Fruit fly (Drosophila melanogaster): ENCODE results near the gene CG18273.
A peak's percentile ranks its signal among the peaks of the same experiment; 100 is the strongest.

Gene CG18273

dm6 chrX:496326-496725, 8.9 kb upstream of the CG18273 start, which contains the start of gene svr (continued):
- no peak for TF ChIP-seq CG7372 (GFP tag; IDR thresholded peaks at IDR 0.05)
- TF ChIP-seq CG1792 (GFP tag; optimal IDR thresholded peaks at IDR 0.05) = no peak
- TF ChIP-seq zen2 (GFP tag; IDR thresholded peaks at IDR 0.05; ENCODE audit: partially characterized antibody) = no peak
- TF ChIP-seq CG4617 (GFP tag; optimal IDR thresholded peaks at IDR 0.05; ENCODE audit: borderline replicate concordance) = peak; percentile 58
- TF ChIP-seq CG4404 (GFP tag; IDR thresholded peaks at IDR 0.05) = no peak
- TF ChIP-seq pb (GFP tag; optimal IDR thresholded peaks at IDR 0.05) = no peak
- TF ChIP-seq Blimp-1 (GFP tag; optimal IDR thresholded peaks at IDR 0.05) = no peak
- no peak for TF ChIP-seq CG30403 (GFP tag; optimal IDR thresholded peaks at IDR 0.05)
- TF ChIP-seq gcm (GFP tag; optimal IDR thresholded peaks at IDR 0.05) = no peak
- no peak for TF ChIP-seq CG8290 (GFP tag; optimal IDR thresholded peaks at IDR 0.05)
- peak in 1 of 2 experiments; percentile 37 for TF ChIP-seq CG8290 (tag; optimal IDR thresholded peaks at IDR 0.05)
- TF ChIP-seq pnt (GFP tag; optimal IDR thresholded peaks at IDR 0.05) = no peak
- no peak for TF ChIP-seq chif (GFP tag; optimal IDR thresholded peaks at IDR 0.05)
- TF ChIP-seq run (tag; optimal IDR thresholded peaks at IDR 0.05) = no peak
- no peak for TF ChIP-seq eve (GFP tag; optimal IDR thresholded peaks at IDR 0.05)
- TF ChIP-seq CG17385 (GFP tag; optimal IDR thresholded peaks at IDR 0.05) = no peak
- TF ChIP-seq CG10565 (GFP tag; optimal IDR thresholded peaks at IDR 0.05) = no peak
- TF ChIP-seq CG2875 (GFP tag; optimal IDR thresholded peaks at IDR 0.05) = no peak
- TF ChIP-seq ro (GFP tag; IDR thresholded peaks at IDR 0.05) = no peak
- TF ChIP-seq Dref (GFP tag; IDR thresholded peaks at IDR 0.05) = peak; percentile 40; the same call in 1 of the 2 replicates
- TF ChIP-seq CG6791 (GFP tag; IDR thresholded peaks at IDR 0.05; ENCODE audit: partially characterized antibody) = no peak
- no peak for TF ChIP-seq CG31388 (GFP tag; optimal IDR thresholded peaks at IDR 0.05)
- TF ChIP-seq CG11504 (tag; optimal IDR thresholded peaks at IDR 0.05) = peak; percentile 12
- TF ChIP-seq inv (GFP tag; IDR thresholded peaks at IDR 0.05; ENCODE audit: partially characterized antibody) = no peak
- no peak for TF ChIP-seq HLHmδ (GFP tag; optimal IDR thresholded peaks at IDR 0.05)
- TF ChIP-seq hth (optimal IDR thresholded peaks at IDR 0.05) = no peak
- peak; percentile 45 for TF ChIP-seq Ets97D (GFP tag; optimal IDR thresholded peaks at IDR 0.05)
- no peak for TF ChIP-seq CG4854 (GFP tag; optimal IDR thresholded peaks at IDR 0.05)
- no peak for TF ChIP-seq tin (GFP tag; optimal IDR thresholded peaks at IDR 0.05)
- peak; percentile 44 for TF ChIP-seq CG3847 (GFP tag; IDR thresholded peaks at IDR 0.05)
- no peak for TF ChIP-seq Hr39 (optimal IDR thresholded peaks at IDR 0.05)
- no peak for TF ChIP-seq CG18011 (GFP tag; optimal IDR thresholded peaks at IDR 0.05)
- TF ChIP-seq CG12942 (GFP tag; optimal IDR thresholded peaks at IDR 0.05) = no peak
- no peak for TF ChIP-seq CG43689 (GFP tag; IDR thresholded peaks at IDR 0.05)
- 0 out of 3 replicates have a peak, but pooled peaks have one; percentile 9 for TF ChIP-seq row (GFP tag; IDR thresholded peaks at IDR 0.05)
- TF ChIP-seq E2f2 (GFP tag; IDR thresholded peaks at IDR 0.05) = peak; percentile 95
- TF ChIP-seq CG17568 (GFP tag; optimal IDR thresholded peaks at IDR 0.05) = no peak
- no peak for TF ChIP-seq C15 (GFP tag; IDR thresholded peaks at IDR 0.05)
- TF ChIP-seq CG34376 (GFP tag; optimal IDR thresholded peaks at IDR 0.05) = peak; percentile 9
- TF ChIP-seq CG15601 (tag; optimal IDR thresholded peaks at IDR 0.05) = no peak
- TF ChIP-seq CG12659 (GFP tag; optimal IDR thresholded peaks at IDR 0.05) = peak; percentile 48
- no peak for TF ChIP-seq CG32772 (GFP tag; IDR thresholded peaks at IDR 0.05)
- 0 out of 3 replicates have a peak, but pooled peaks have one; percentile 27 for TF ChIP-seq knrl (GFP tag; IDR thresholded peaks at IDR 0.05; ENCODE audit: partially characterized antibody)
- TF ChIP-seq GATAe (GFP tag; conservative IDR thresholded peaks at IDR 0.05) = no peak
- peak; percentile 78 for TF ChIP-seq cg (GFP tag; optimal IDR thresholded peaks at IDR 0.05)
- TF ChIP-seq ato (GFP tag; IDR thresholded peaks at IDR 0.05; ENCODE audit: partially characterized antibody) = no peak
- 0 out of 4 replicates have a peak, but pooled peaks have one; percentile 34 for TF ChIP-seq Dll (GFP tag; IDR thresholded peaks at IDR 0.05; ENCODE audit: partially characterized antibody)
- peak; percentile 59 for TF ChIP-seq CG9215 (GFP tag; IDR thresholded peaks at IDR 0.05)
- TF ChIP-seq Sin3A (optimal IDR thresholded peaks at IDR 0.05) = peak; percentile 23
- peak in 1 of 2 experiments; percentile 56 for TF ChIP-seq crp (GFP tag; optimal IDR thresholded peaks at IDR 0.05)
- peak; percentile 55 for TF ChIP-seq Deaf1 (tag; optimal IDR thresholded peaks at IDR 0.05)
- TF ChIP-seq CG2678 (tag; optimal IDR thresholded peaks at IDR 0.05) = no peak

Measured in whole organism, embryonic.